Fruit fly (Drosophila melanogaster) whole organism, embryonic: ENCODE data around the gene pdm2.
A peak's percentile ranks its signal among the peaks of the same experiment; 100 is the strongest.

Experiments used
- Atf-2 ChIP-seq: fragments of 200-800 bp; sonication (Bioruptor generic); optimal IDR thresholded peaks from 2 replicates; lab custom pipeline; 2016; ENCODE audit warnings: missing biosample characterization, missing genetic modification characterization
- Bteb2 ChIP-seq: fragments of 200-800 bp; sonication (Bioruptor generic); optimal IDR thresholded peaks from 2 replicates; lab custom pipeline; 2016; ENCODE audit warnings: missing biosample characterization, missing genetic modification characterization
- CG10565 ChIP-seq: fragments of 200-800 bp; sonication (Bioruptor generic); optimal IDR thresholded peaks from 3 replicates; lab custom pipeline; 2016; ENCODE audit warnings: missing biosample characterization, mild to moderate bottlenecking, missing genetic modification characterization
- CG12071 ChIP-seq: fragments of 200-800 bp; sonication (Bioruptor generic); optimal IDR thresholded peaks from 3 replicates; lab custom pipeline; 2018; ENCODE audit warnings: missing biosample characterization, mild to moderate bottlenecking, missing genetic modification characterization
- CG12299 ChIP-seq: fragments of 200-800 bp; sonication (Bioruptor generic); optimal IDR thresholded peaks from 2 replicates; lab custom pipeline; 2018; ENCODE audit warnings: missing biosample characterization, mild to moderate bottlenecking, missing genetic modification characterization
- CG1233 ChIP-seq: fragments of 200-800 bp; sonication (Bioruptor generic); optimal IDR thresholded peaks from 4 replicates; lab custom pipeline; 2018; ENCODE audit warnings: missing biosample characterization, mild to moderate bottlenecking, missing genetic modification characterization
- CG12769 ChIP-seq: fragments of 200-800 bp; sonication (Bioruptor generic); optimal IDR thresholded peaks from 2 replicates; lab custom pipeline; 2019; ENCODE audit warnings: missing biosample characterization, mild to moderate bottlenecking, missing genetic modification characterization, moderate library complexity
- CG13296 ChIP-seq: fragments of 200-800 bp; sonication (Bioruptor generic); optimal IDR thresholded peaks from 3 replicates; lab custom pipeline; 2018; ENCODE audit warnings: missing biosample characterization, mild to moderate bottlenecking, missing genetic modification characterization
- CG13624 ChIP-seq: fragments of 200-800 bp; sonication (Bioruptor generic); optimal IDR thresholded peaks from 2 replicates; lab custom pipeline; 2016; ENCODE audit warnings: missing biosample characterization, missing genetic modification characterization
- CG34422 ChIP-seq: fragments of 200-800 bp; sonication (Bioruptor generic); IDR thresholded peaks from 3 replicates; pipeline ENCODE4 v1.3.6; 2022; ENCODE audit warnings: missing biosample characterization, missing genetic modification characterization
- CG6254 ChIP-seq: fragments of 200-800 bp; sonication (Bioruptor generic); optimal IDR thresholded peaks from 3 replicates; lab custom pipeline; 2017; ENCODE audit warnings: mild to moderate bottlenecking, missing biosample characterization, missing genetic modification reagents, missing genetic modification characterization
- CG6765 ChIP-seq: fragments of 200-800 bp; sonication (Bioruptor generic); optimal IDR thresholded peaks from 3 replicates; lab custom pipeline; 2017; ENCODE audit warnings: missing biosample characterization, mild to moderate bottlenecking, missing genetic modification characterization
- CG7786 ChIP-seq: fragments of 200-800 bp; sonication (Bioruptor generic); optimal IDR thresholded peaks from 2 replicates; lab custom pipeline; 2016; ENCODE audit warnings: missing biosample characterization, missing genetic modification characterization
- CG8290 ChIP-seq, 3 experiments: fragments of 200-800 bp; sonication (Bioruptor generic); optimal IDR thresholded peaks; 2 replicates each; lab custom pipeline; 2016 to 2019; ENCODE audit warnings: missing biosample characterization in 3 of 3, missing genetic modification characterization in 3 of 3, mild to moderate bottlenecking in 2 of 3, moderate library complexity in 1 of 3
- CrebB ChIP-seq: fragments of 200-800 bp; sonication (Bioruptor generic); optimal IDR thresholded peaks from 3 replicates; lab custom pipeline; 2018; ENCODE audit warnings: missing biosample characterization, mild to moderate bottlenecking, missing genetic modification characterization
- D19A ChIP-seq: fragments of 200-800 bp; optimal IDR thresholded peaks from 3 replicates; lab custom pipeline; 2019; ENCODE audit warnings: missing biosample characterization, mild to moderate bottlenecking, missing genetic modification characterization, moderate library complexity
- Dip2 ChIP-seq: fragments of 200-800 bp; sonication (Bioruptor generic); IDR thresholded peaks from 2 replicates; pipeline ENCODE4 v1.3.6; 2022; ENCODE audit warnings: missing biosample characterization, missing genetic modification characterization
- Doc3 ChIP-seq: fragments of 200-800 bp; sonication (Bioruptor generic); IDR thresholded peaks from 3 replicates; pipeline ENCODE4 v1.3.6; 2022; ENCODE audit warnings: missing biosample characterization, missing genetic modification characterization; ENCODE audit not compliant: partially characterized antibody
- Drgx ChIP-seq: fragments of 200-800 bp; sonication (Bioruptor generic); IDR thresholded peaks from 2 replicates; pipeline ENCODE4 v1.3.6; 2022; ENCODE audit warnings: missing biosample characterization, missing genetic modification characterization
- Gsc ChIP-seq: fragments of 200-800 bp; sonication (Bioruptor generic); IDR thresholded peaks from 2 replicates; pipeline ENCODE4 v1.3.6; 2022; ENCODE audit warnings: missing biosample characterization, missing genetic modification characterization
- Hr3 ChIP-seq: fragments of 200-800 bp; sonication (Bioruptor generic); optimal IDR thresholded peaks from 3 replicates; lab custom pipeline; 2016; ENCODE audit warnings: missing biosample characterization, missing genetic modification characterization
- Kr ChIP-seq: fragments of 200-800 bp; sonication (Bioruptor generic); optimal IDR thresholded peaks from 2 replicates; lab custom pipeline; 2017; ENCODE audit warnings: missing biosample characterization, mild to moderate bottlenecking, missing genetic modification characterization
- Mrtf ChIP-seq: fragments of 200-800 bp; sonication (Bioruptor generic); IDR thresholded peaks from 3 replicates; pipeline ENCODE4 v1.3.6; 2022; ENCODE audit warnings: missing biosample characterization, missing genetic modification characterization
- Neu2 ChIP-seq: fragments of 200-800 bp; sonication (Bioruptor generic); optimal IDR thresholded peaks from 3 replicates; lab custom pipeline; 2016; ENCODE audit warnings: missing biosample characterization, missing genetic modification characterization, borderline replicate concordance
- TFAM ChIP-seq: fragments of 200-800 bp; sonication (Bioruptor generic); optimal IDR thresholded peaks from 2 replicates; lab custom pipeline; 2017; ENCODE audit warnings: missing biosample characterization, missing genetic modification characterization, inconsistent platforms
- ash1 ChIP-seq: fragments of 200-800 bp; sonication (Bioruptor generic); optimal IDR thresholded peaks from 2 replicates; lab custom pipeline; 2018; ENCODE audit warnings: missing biosample characterization, mild to moderate bottlenecking, missing genetic modification characterization
- cad ChIP-seq: fragments of >200 bp; optimal IDR thresholded peaks from 2 replicates; lab custom pipeline; 2017; ENCODE audit warnings: missing biosample characterization, missing genetic modification characterization
- ci ChIP-seq: fragments of 200-800 bp; sonication (Bioruptor generic); IDR thresholded peaks from 3 replicates; pipeline ENCODE4 v1.3.6; 2022; ENCODE audit warnings: missing biosample characterization, missing genetic modification characterization
- dan ChIP-seq: fragments of 200-800 bp; sonication (Bioruptor generic); IDR thresholded peaks from 2 replicates; pipeline ENCODE4 v1.3.6; 2022; ENCODE audit warnings: missing biosample characterization, missing genetic modification characterization
- emc ChIP-seq: fragments of 200-800 bp; sonication (Bioruptor generic); optimal IDR thresholded peaks from 2 replicates; lab custom pipeline; 2016; ENCODE audit warnings: missing biosample characterization, missing genetic modification characterization
- fd96Cb ChIP-seq: fragments of 200-800 bp; sonication (Bioruptor generic); optimal IDR thresholded peaks from 2 replicates; lab custom pipeline; 2018; ENCODE audit warnings: missing biosample characterization, mild to moderate bottlenecking, missing genetic modification characterization, moderate library complexity
- hth ChIP-seq: fragments of >200 bp; optimal IDR thresholded peaks from 2 replicates; lab custom pipeline; 2017; ENCODE audit warnings: inconsistent platforms
- insv ChIP-seq, 2 experiments: fragments of 200-800 bp; sonication (Bioruptor generic); optimal IDR thresholded peaks; 3 replicates each; lab custom pipeline; 2016 to 2018; ENCODE audit warnings: missing biosample characterization in 2 of 2, missing genetic modification characterization in 2 of 2
- luna ChIP-seq: fragments of 200-800 bp; sonication (Bioruptor generic); optimal IDR thresholded peaks from 2 replicates; lab custom pipeline; 2016; ENCODE audit warnings: missing biosample characterization, missing genetic modification characterization
- pnt ChIP-seq: fragments of 200-800 bp; sonication (Bioruptor generic); optimal IDR thresholded peaks from 3 replicates; lab custom pipeline; 2016; ENCODE audit warnings: missing biosample characterization, missing genetic modification characterization
- pros ChIP-seq: fragments of 200-800 bp; sonication (Bioruptor generic); optimal IDR thresholded peaks from 3 replicates; lab custom pipeline; 2019; ENCODE audit warnings: missing biosample characterization, mild to moderate bottlenecking, missing genetic modification characterization, moderate library complexity
- ro ChIP-seq: fragments of 200-800 bp; sonication (Bioruptor generic); IDR thresholded peaks from 2 replicates; pipeline ENCODE4 v1.3.6; 2022; ENCODE audit warnings: missing biosample characterization, missing genetic modification characterization
- sens ChIP-seq: fragments of 200-800 bp; sonication (Bioruptor generic); peaks from one replicate; lab custom pipeline; 2016; ENCODE audit warnings: missing biosample characterization, missing genetic modification characterization
- so ChIP-seq: fragments of 200-800 bp; sonication (Bioruptor generic); IDR thresholded peaks from 3 replicates; pipeline ENCODE4 v1.3.6; 2022; ENCODE audit warnings: missing biosample characterization, missing genetic modification characterization
- stwl ChIP-seq: fragments of 200-800 bp; sonication (Bioruptor generic); optimal IDR thresholded peaks from 3 replicates; lab custom pipeline; 2018; ENCODE audit warnings: missing biosample characterization, mild to moderate bottlenecking, missing genetic modification characterization, moderate library complexity
- tgo ChIP-seq: fragments of 200-800 bp; sonication (Bioruptor generic); IDR thresholded peaks from 3 replicates; pipeline ENCODE4 v1.3.6; 2022; ENCODE audit warnings: missing biosample characterization, missing genetic modification characterization
- tin ChIP-seq: fragments of 200-800 bp; sonication (Bioruptor generic); optimal IDR thresholded peaks from 3 replicates; lab custom pipeline; 2016; ENCODE audit warnings: missing biosample characterization, missing genetic modification characterization
- twi ChIP-seq: fragments of 200-800 bp; optimal IDR thresholded peaks from 2 replicates; lab custom pipeline; 2019; ENCODE audit warnings: missing biosample characterization, mild to moderate bottlenecking, missing genetic modification characterization, moderate library complexity
- z ChIP-seq: fragments of 200-800 bp; sonication (Bioruptor generic); IDR thresholded peaks from 3 replicates; pipeline ENCODE4 v1.3.6; 2022; ENCODE audit warnings: missing biosample characterization, missing genetic modification characterization

pdm2 gene

dm6 chr2L:12618016-12618675 lies 38.8 kb upstream of the pdm2 start (continued):
- TF ChIP-seq z (GFP tag; lab: Robert Waterston, UW) (peak; percentile 62; the same call in 2 of the 3 replicates), cad (GFP tag; lab: Kevin White, UChicago) (no peak), CG6254 (GFP tag; lab: Kevin White, UChicago) (no peak), CrebB (tag; lab: Kevin White, UChicago) (no peak), Hr3 (GFP tag; lab: Kevin White, UChicago) (no peak), CG7786 (no peak), CG6765 (no peak), Mrtf (GFP tag; lab: Robert Waterston, UW) (no peak), tin (GFP tag; lab: Kevin White, UChicago) (no peak), CG13624 (GFP tag; lab: Kevin White, UChicago) (no peak), CG12769 (no peak), so (GFP tag; lab: Robert Waterston, UW) (no peak), fd96Cb (no peak), luna (GFP tag; lab: Kevin White, UChicago) (no peak), Dip2 (no peak), ro (GFP tag; lab: Robert Waterston, UW) (no peak), insv (GFP tag; optimal IDR thresholded peaks at IDR 0.05; lab: Kevin White, UChicago) (peak; percentile 37 to 89), TFAM (GFP tag; lab: Kevin White, UChicago) (no peak), CG12071 (GFP tag; lab: Kevin White, UChicago) (peak; percentile 1), tgo (GFP tag; lab: Robert Waterston, UW) (no peak), CG13296 (no peak), dan (no peak), Bteb2 (GFP tag; lab: Kevin White, UChicago) (no peak), Drgx (peak; percentile 16; the same call in 1 of the 2 replicates), ash1 (GFP tag; lab: Kevin White, UChicago) (no peak), ci (GFP tag; lab: Robert Waterston, UW) (0 out of 3 replicates have a peak, but pooled peaks have one; percentile 24), sens (GFP tag; lab: Kevin White, UChicago) (peak; percentile 44)

DNA sequence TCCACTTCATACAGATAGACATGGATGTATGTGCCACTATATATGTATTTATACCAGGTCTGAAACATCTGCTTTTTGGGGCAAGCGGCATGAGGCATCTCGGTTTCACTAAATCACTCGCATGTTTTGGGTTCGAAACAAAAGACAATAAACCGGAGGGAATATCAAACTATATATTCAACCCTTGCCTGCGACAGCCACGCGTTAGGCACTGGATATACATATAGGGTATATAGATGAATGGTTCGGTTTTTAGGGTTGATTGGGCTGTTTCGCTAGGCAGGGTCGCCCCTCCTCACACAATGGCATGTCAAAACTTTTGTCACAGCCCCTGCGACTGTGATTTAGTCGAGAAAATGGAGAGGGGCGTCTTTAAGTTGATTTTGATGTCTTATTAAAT lies 33.9 kb upstream of the pdm2 start:
- peak; percentile 65 for TF ChIP-seq Kr (GFP tag; lab: Kevin White, UChicago)
- no peak for TF ChIP-seq CG10565 (GFP tag; lab: Kevin White, UChicago)
- TF ChIP-seq CG8290 (GFP tag; optimal IDR thresholded peaks at IDR 0.05; lab: Kevin White, UChicago): no peak
- no peak for TF ChIP-seq CG8290 (tag; optimal IDR thresholded peaks at IDR 0.05; lab: Kevin White, UChicago)
- no peak for TF ChIP-seq CG12299 (tag; lab: Kevin White, UChicago)
- TF ChIP-seq hth (lab: Kevin White, UChicago): peak; percentile 6
- peak; percentile 92 for TF ChIP-seq pros (GFP tag; lab: Kevin White, UChicago)
- TF ChIP-seq pnt: no peak
- peak; percentile 63 for TF ChIP-seq twi (tag; lab: Kevin White, UChicago)
- TF ChIP-seq CG34422: no peak
- peak; percentile 66 for TF ChIP-seq sens (GFP tag; lab: Kevin White, UChicago)
- TF ChIP-seq D19A (tag; lab: Kevin White, UChicago): peak; percentile 57
- no peak for TF ChIP-seq luna (GFP tag; lab: Kevin White, UChicago)
- TF ChIP-seq Neu2 (GFP tag; lab: Kevin White, UChicago): peak; percentile 13
- TF ChIP-seq Atf-2 (GFP tag; lab: Kevin White, UChicago): no peak
- TF ChIP-seq emc (GFP tag; lab: Kevin White, UChicago): no peak
- no peak for TF ChIP-seq Gsc (GFP tag; lab: Robert Waterston, UW)
- no peak for TF ChIP-seq stwl (tag; lab: Kevin White, UChicago)
- TF ChIP-seq CG1233 (GFP tag; lab: Kevin White, UChicago): no peak
- TF ChIP-seq Doc3 (GFP tag; lab: Robert Waterston, UW): no peak
